Fruit fly (Drosophila melanogaster) Kc167 (cell line): ENCODE data around the gene mTTF.

Source experiments
- Myc ChIP-seq: fragments of >200 bp; optimal IDR thresholded peaks from 2 replicates; lab custom pipeline; 2017; ENCODE audit warnings: missing external identifiers
- Sin3A ChIP-seq: fragments of >200 bp; optimal IDR thresholded peaks from 2 replicates; lab custom pipeline; 2018; ENCODE audit warnings: missing external identifiers
- h ChIP-seq: fragments of >200 bp; optimal IDR thresholded peaks from 3 replicates; lab custom pipeline; 2018; ENCODE audit warnings: missing external identifiers
- ttk ChIP-seq: sonication (Bioruptor generic); optimal IDR thresholded peaks from 2 replicates; lab custom pipeline; 2017; ENCODE audit warnings: missing external identifiers

DNA sequence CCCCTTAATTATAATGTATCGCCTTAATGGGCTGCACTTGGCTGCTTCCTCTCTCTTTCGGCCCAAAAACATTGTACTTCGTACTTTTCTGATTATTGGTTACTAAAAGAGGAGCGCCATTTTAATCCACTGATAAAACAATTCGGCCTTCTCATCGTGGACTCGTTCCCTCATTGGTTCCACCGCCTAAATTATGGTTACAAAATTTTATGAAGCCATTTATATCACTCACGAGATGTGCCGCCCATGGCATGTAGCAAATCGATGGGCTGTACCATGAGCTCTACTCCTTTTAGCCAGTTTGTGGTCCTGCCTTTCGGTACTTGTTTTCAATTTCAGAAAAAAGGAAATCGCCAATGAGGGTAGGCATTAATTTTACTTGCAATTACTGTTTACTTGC is 20.2 kb upstream of the mTTF start:
- TF ChIP-seq Sin3A (lab: Kevin White, UChicago) (no peak), ttk (lab: Kevin White, UChicago) (no peak), Myc (lab: Kevin White, UChicago) (no peak), h (no peak)
